Fruit fly (Drosophila melanogaster) whole organism, embryonic: ENCODE results near the gene Eig71Ei.
A peak's percentile ranks its signal among the peaks of the same experiment; 100 is the strongest.

Source experiments
- Atf-2 ChIP-seq: fragments of 200-800 bp; sonication (Bioruptor generic); optimal IDR thresholded peaks from 2 replicates; lab custom pipeline; 2016; ENCODE audit warnings: missing biosample characterization, missing genetic modification characterization
- CG10366 ChIP-seq: fragments of 200-800 bp; sonication (Bioruptor generic); IDR thresholded peaks from 2 replicates; pipeline ENCODE4 v1.3.6; 2022; ENCODE audit warnings: missing biosample characterization, missing genetic modification characterization
- CG11398 ChIP-seq: fragments of 200-800 bp; sonication (Bioruptor generic); optimal IDR thresholded peaks from 2 replicates; lab custom pipeline; 2016; ENCODE audit warnings: missing biosample characterization, missing genetic modification characterization
- CG11695 ChIP-seq: fragments of 200-800 bp; sonication (Bioruptor generic); IDR thresholded peaks from 3 replicates; pipeline ENCODE4 v1.3.6; 2022; ENCODE audit warnings: missing biosample characterization, missing genetic modification characterization
- CG11696 ChIP-seq: fragments of 200-800 bp; sonication (Bioruptor generic); IDR thresholded peaks from 2 replicates; pipeline ENCODE4 v1.3.6; 2022; ENCODE audit warnings: missing biosample characterization, missing genetic modification characterization
- CG12942 ChIP-seq: fragments of 200-800 bp; sonication (Bioruptor generic); optimal IDR thresholded peaks from 3 replicates; lab custom pipeline; 2016; ENCODE audit warnings: missing biosample characterization, missing genetic modification characterization
- CG13123 ChIP-seq: fragments of 200-800 bp; sonication (Bioruptor generic); optimal IDR thresholded peaks from 2 replicates; lab custom pipeline; 2016; ENCODE audit warnings: missing biosample characterization, missing genetic modification characterization
- CG13424 ChIP-seq: fragments of 200-800 bp; sonication (Bioruptor generic); optimal IDR thresholded peaks from 2 replicates; lab custom pipeline; 2019; ENCODE audit warnings: missing biosample characterization, mild to moderate bottlenecking, missing genetic modification characterization, moderate library complexity
- CG13624 ChIP-seq: fragments of 200-800 bp; sonication (Bioruptor generic); optimal IDR thresholded peaks from 2 replicates; lab custom pipeline; 2016; ENCODE audit warnings: missing biosample characterization, missing genetic modification characterization
- CG16863 ChIP-seq: fragments of 200-800 bp; sonication (Bioruptor generic); optimal IDR thresholded peaks from 3 replicates; lab custom pipeline; 2016; ENCODE audit warnings: missing biosample characterization, missing genetic modification characterization
- CG17361 ChIP-seq: fragments of 200-800 bp; sonication (Bioruptor generic); IDR thresholded peaks from 3 replicates; pipeline ENCODE4 v1.3.6; 2022; ENCODE audit warnings: missing biosample characterization, missing genetic modification characterization
- CG18599 ChIP-seq: fragments of 200-800 bp; sonication (Bioruptor generic); optimal IDR thresholded peaks from 3 replicates; lab custom pipeline; 2017; ENCODE audit warnings: missing biosample characterization, missing genetic modification characterization, mild to moderate bottlenecking, moderate library complexity, missing genetic modification reagents
- CG18764 ChIP-seq: fragments of 200-800 bp; sonication (Bioruptor generic); optimal IDR thresholded peaks from 3 replicates; lab custom pipeline; 2016; ENCODE audit warnings: missing biosample characterization, missing genetic modification characterization
- CG3163 ChIP-seq: fragments of 200-800 bp; sonication (Bioruptor generic); optimal IDR thresholded peaks from 3 replicates; lab custom pipeline; 2016; ENCODE audit warnings: missing biosample characterization, missing genetic modification characterization
- CG33557 ChIP-seq: fragments of 200-800 bp; sonication (Bioruptor generic); optimal IDR thresholded peaks from 2 replicates; lab custom pipeline; 2019; ENCODE audit warnings: missing biosample characterization, mild to moderate bottlenecking, missing genetic modification characterization, moderate library complexity
- CG5953 ChIP-seq: fragments of 200-800 bp; sonication (Bioruptor generic); IDR thresholded peaks from 2 replicates; pipeline ENCODE4 v1.3.6; 2022; ENCODE audit warnings: missing biosample characterization, missing genetic modification characterization
- CG6254 ChIP-seq: fragments of 200-800 bp; sonication (Bioruptor generic); optimal IDR thresholded peaks from 3 replicates; lab custom pipeline; 2017; ENCODE audit warnings: mild to moderate bottlenecking, missing biosample characterization, missing genetic modification reagents, missing genetic modification characterization
- CG6654 ChIP-seq: fragments of 200-800 bp; sonication (Bioruptor generic); optimal IDR thresholded peaks from 2 replicates; lab custom pipeline; 2017; ENCODE audit warnings: missing biosample characterization, mild to moderate bottlenecking, missing genetic modification characterization
- CG6683 ChIP-seq: fragments of 200-800 bp; sonication (Bioruptor generic); optimal IDR thresholded peaks from 2 replicates; lab custom pipeline; 2017; ENCODE audit warnings: missing biosample characterization, mild to moderate bottlenecking, missing genetic modification characterization, missing genetic modification reagents
- CG7556 ChIP-seq: fragments of 200-800 bp; sonication (Bioruptor generic); optimal IDR thresholded peaks from 2 replicates; lab custom pipeline; 2017; ENCODE audit warnings: missing biosample characterization, mild to moderate bottlenecking, missing genetic modification characterization
- CG8924 ChIP-seq: fragments of 200-800 bp; optimal IDR thresholded peaks from 3 replicates; lab custom pipeline; 2019; ENCODE audit warnings: missing biosample characterization, mild to moderate bottlenecking, missing genetic modification characterization, moderate library complexity
- CG9876 ChIP-seq: fragments of 200-800 bp; sonication (Bioruptor generic); optimal IDR thresholded peaks from 2 replicates; lab custom pipeline; 2016; ENCODE audit warnings: missing biosample characterization, missing genetic modification characterization
- Fer1 ChIP-seq: fragments of 200-800 bp; sonication (Bioruptor generic); optimal IDR thresholded peaks from 2 replicates; lab custom pipeline; 2017; ENCODE audit warnings: missing biosample characterization, mild to moderate bottlenecking, missing genetic modification characterization
- Fer3 ChIP-seq: fragments of 200-800 bp; sonication (Bioruptor generic); optimal IDR thresholded peaks from 2 replicates; lab custom pipeline; 2018; ENCODE audit warnings: missing biosample characterization, mild to moderate bottlenecking, missing genetic modification characterization, moderate library complexity
- H2.0 ChIP-seq: fragments of 200-800 bp; sonication (Bioruptor generic); IDR thresholded peaks from 2 replicates; pipeline ENCODE4 v1.3.6; 2022; ENCODE audit warnings: missing biosample characterization, missing genetic modification characterization
- MTF-1 ChIP-seq: fragments of 200-800 bp; sonication (Bioruptor generic); optimal IDR thresholded peaks from 2 replicates; lab custom pipeline; 2018; ENCODE audit warnings: missing biosample characterization, mild to moderate bottlenecking, missing genetic modification characterization, borderline replicate concordance
- Meics ChIP-seq: fragments of 200-800 bp; sonication (Bioruptor generic); optimal IDR thresholded peaks from 2 replicates; lab custom pipeline; 2017; ENCODE audit warnings: missing biosample characterization, mild to moderate bottlenecking, missing genetic modification characterization
- PHDP ChIP-seq: fragments of 200-800 bp; sonication (Bioruptor generic); optimal IDR thresholded peaks from 3 replicates; lab custom pipeline; 2018; ENCODE audit warnings: missing biosample characterization, mild to moderate bottlenecking, missing genetic modification characterization, moderate library complexity
- Pdp1 ChIP-seq, 2 experiments: fragments of 200-800 bp; sonication (Bioruptor generic); optimal IDR thresholded peaks; 3 replicates each; lab custom pipeline; 2016; ENCODE audit warnings: missing biosample characterization in 2 of 2, missing genetic modification characterization in 2 of 2, mild to moderate bottlenecking in 1 of 2, moderate library complexity in 1 of 2
- Scr ChIP-seq: fragments of 200-800 bp; sonication (Bioruptor generic); IDR thresholded peaks from 2 replicates; pipeline ENCODE4 v1.3.6; 2022; ENCODE audit warnings: missing biosample characterization, missing genetic modification characterization; ENCODE audit not compliant: partially characterized antibody
- abd-A ChIP-seq: fragments of 200-800 bp; sonication (Bioruptor generic); optimal IDR thresholded peaks from 3 replicates; lab custom pipeline; 2019; ENCODE audit warnings: missing biosample characterization, mild to moderate bottlenecking, missing genetic modification characterization, moderate library complexity
- chif ChIP-seq, 2 experiments: fragments of 200-800 bp; sonication (Bioruptor generic); optimal IDR thresholded peaks; 3 replicates each; lab custom pipeline; 2016; ENCODE audit warnings: missing biosample characterization in 2 of 2, missing genetic modification characterization in 2 of 2
- chinmo ChIP-seq: fragments of 200-800 bp; sonication (Bioruptor generic); IDR thresholded peaks from 4 replicates; pipeline ENCODE4 v1.3.6; 2022; ENCODE audit warnings: missing biosample characterization, missing genetic modification characterization; ENCODE audit not compliant: partially characterized antibody
- cwo ChIP-seq: fragments of 200-800 bp; sonication (Bioruptor generic); optimal IDR thresholded peaks from 3 replicates; lab custom pipeline; 2017; ENCODE audit warnings: missing biosample characterization, missing genetic modification characterization, mild to moderate bottlenecking, moderate library complexity, missing genetic modification reagents
- dan ChIP-seq: fragments of 200-800 bp; sonication (Bioruptor generic); IDR thresholded peaks from 2 replicates; pipeline ENCODE4 v1.3.6; 2022; ENCODE audit warnings: missing biosample characterization, missing genetic modification characterization
- dimm ChIP-seq: fragments of 200-800 bp; sonication (Bioruptor generic); IDR thresholded peaks from 2 replicates; pipeline ENCODE4 v1.3.6; 2022; ENCODE audit warnings: missing biosample characterization, missing genetic modification characterization
- dm ChIP-seq: fragments of 200-800 bp; sonication (Bioruptor generic); optimal IDR thresholded peaks from 3 replicates; lab custom pipeline; 2016; ENCODE audit warnings: missing biosample characterization, missing genetic modification characterization
- dmrt99B ChIP-seq: fragments of 200-800 bp; sonication (Bioruptor generic); optimal IDR thresholded peaks from 2 replicates; lab custom pipeline; 2018; ENCODE audit warnings: missing biosample characterization, mild to moderate bottlenecking, missing genetic modification characterization, moderate library complexity
- ewg ChIP-seq: fragments of 200-800 bp; sonication (Bioruptor generic); optimal IDR thresholded peaks from 3 replicates; lab custom pipeline; 2017; ENCODE audit warnings: mild to moderate bottlenecking, missing biosample characterization, missing genetic modification reagents, missing genetic modification characterization
- hbn ChIP-seq: fragments of 200-800 bp; sonication (Bioruptor generic); IDR thresholded peaks from 2 replicates; pipeline ENCODE4 v1.3.6; 2022; ENCODE audit warnings: missing biosample characterization, missing genetic modification characterization; ENCODE audit not compliant: partially characterized antibody
- peb ChIP-seq: fragments of 200-800 bp; sonication (Bioruptor generic); IDR thresholded peaks from 2 replicates; pipeline ENCODE4 v1.3.6; 2022; ENCODE audit warnings: missing biosample characterization, missing genetic modification characterization
- repo ChIP-seq: fragments of 200-800 bp; sonication (Bioruptor generic); optimal IDR thresholded peaks from 2 replicates; lab custom pipeline; 2016; ENCODE audit warnings: missing biosample characterization, missing genetic modification characterization
- salm ChIP-seq: fragments of 200-800 bp; sonication (Bioruptor generic); optimal IDR thresholded peaks from 2 replicates; lab custom pipeline; 2018; ENCODE audit warnings: missing biosample characterization, mild to moderate bottlenecking, missing genetic modification characterization
- sc ChIP-seq, 3 experiments: fragments of >200 bp in 2 of 3; fragments of 200-800 bp in 1 of 3; sonication (Bioruptor generic) in 1 of 3; optimal IDR thresholded peaks; 2 replicates in 2 of 3; 3 replicates in 1 of 3; lab custom pipeline; 2017; ENCODE audit warnings: mild to moderate bottlenecking in 1 of 3, missing biosample characterization in 1 of 3, missing genetic modification characterization in 1 of 3, missing genetic modification reagents in 1 of 3
- sim ChIP-seq: fragments of 200-800 bp; sonication (Bioruptor generic); IDR thresholded peaks from 2 replicates; pipeline ENCODE4 v1.3.6; 2022; ENCODE audit warnings: missing biosample characterization, missing genetic modification characterization
- sna ChIP-seq: fragments of 200-800 bp; sonication (Bioruptor generic); IDR thresholded peaks from 2 replicates; pipeline ENCODE4 v1.3.6; 2022; ENCODE audit warnings: missing biosample characterization, missing genetic modification characterization; ENCODE audit not compliant: partially characterized antibody
- tll ChIP-seq, 2 experiments: fragments of 200-800 bp in 1 of 2; fragments of >200 bp in 1 of 2; sonication (Bioruptor generic) in 1 of 2; optimal IDR thresholded peaks; 2 replicates each; lab custom pipeline; 2017 to 2019; ENCODE audit warnings: missing biosample characterization in 2 of 2, missing genetic modification characterization in 2 of 2, mild to moderate bottlenecking in 1 of 2, moderate library complexity in 1 of 2
- zen2 ChIP-seq: fragments of 200-800 bp; sonication (Bioruptor generic); IDR thresholded peaks from 3 replicates; pipeline ENCODE4 v1.3.6; 2022; ENCODE audit warnings: missing biosample characterization, missing genetic modification characterization; ENCODE audit not compliant: partially characterized antibody

The Eig71Ei gene

dm6 chr3L:15634368-15635075 lies 25.0 kb upstream of the Eig71Ei start (continued):
- TF ChIP-seq sim (no peak), Pdp1 (GFP tag; optimal IDR thresholded peaks at IDR 0.05; lab: Kevin White, UChicago) (no peak), Scr (GFP tag; lab: Robert Waterston, UW) (no peak), CG10366 (no peak), sc (optimal IDR thresholded peaks at IDR 0.05; lab: Kevin White, UChicago) (no peak), sc (GFP tag; optimal IDR thresholded peaks at IDR 0.05; lab: Kevin White, UChicago) (no peak), CG18764 (GFP tag; lab: Kevin White, UChicago) (no peak), CG16863 (GFP tag; lab: Kevin White, UChicago) (no peak), Atf-2 (GFP tag; lab: Kevin White, UChicago) (no peak), CG9876 (GFP tag; lab: Kevin White, UChicago) (no peak), Fer3 (no peak), tll (GFP tag; optimal IDR thresholded peaks at IDR 0.05; lab: Kevin White, UChicago) (no peak), CG11696 (no peak), sna (no peak), CG6254 (GFP tag; lab: Kevin White, UChicago) (no peak), abd-A (tag; lab: Kevin White, UChicago) (no peak), dimm (GFP tag; lab: Robert Waterston, UW) (no peak), repo (GFP tag; lab: Kevin White, UChicago) (no peak), CG5953 (GFP tag; lab: Robert Waterston, UW) (no peak), CG18599 (peak; percentile 4), CG33557 (GFP tag; lab: Kevin White, UChicago) (no peak), CG8924 (tag; lab: Kevin White, UChicago) (peak; percentile 11), CG3163 (GFP tag; lab: Kevin White, UChicago) (no peak), zen2 (GFP tag; lab: Robert Waterston, UW) (no peak), chif (GFP tag; optimal IDR thresholded peaks at IDR 0.05; lab: Kevin White, UChicago) (no peak), dmrt99B (no peak), hbn (GFP tag; lab: Robert Waterston, UW) (no peak), chinmo (GFP tag; lab: Robert Waterston, UW) (0 out of 4 replicates have a peak, but pooled peaks have one; percentile 26), CG13123 (no peak), CG7556 (peak; percentile 21), PHDP (tag; lab: Kevin White, UChicago) (no peak), dan (GFP tag; lab: Robert Waterston, UW) (no peak), salm (tag; lab: Kevin White, UChicago) (no peak), H2.0 (GFP tag; lab: Robert Waterston, UW) (no peak), CG13424 (tag; lab: Kevin White, UChicago) (peak; percentile 1), Meics (GFP tag; lab: Kevin White, UChicago) (no peak), CG6683 (GFP tag; lab: Kevin White, UChicago) (no peak), dm (GFP tag; lab: Kevin White, UChicago) (no peak), CG6654 (no peak), peb (GFP tag; lab: Robert Waterston, UW) (no peak), CG11695 (GFP tag; lab: Robert Waterston, UW) (no peak), ewg (GFP tag; lab: Kevin White, UChicago) (no peak), cwo (GFP tag; lab: Kevin White, UChicago) (peak; percentile 31), CG17361 (0 out of 3 replicates have a peak, but pooled peaks have one; percentile 40), CG13624 (GFP tag; lab: Kevin White, UChicago) (no peak), CG11398 (GFP tag; lab: Kevin White, UChicago) (no peak), MTF-1 (GFP tag; lab: Kevin White, UChicago) (no peak), CG12942 (GFP tag; lab: Kevin White, UChicago) (no peak), Fer1 (GFP tag; lab: Kevin White, UChicago) (no peak)
